Fruit fly (Drosophila melanogaster) S2 (cell line): ENCODE measurements around the gene CG31272.

ENCODE experiments used
- CG8478 ChIP-seq: fragments of >200 bp; optimal IDR thresholded peaks from 2 replicates; lab custom pipeline; 2018
- CTCF ChIP-seq, 2 experiments: fragments of >200 bp; optimal IDR thresholded peaks; 2 replicates each; lab custom pipeline; 2018

- TF ChIP-seq CG8478 (lab: Kevin White, UChicago), result no peak
- TF ChIP-seq CTCF (optimal IDR thresholded peaks at IDR 0.05; lab: Kevin White, UChicago), result no peak
These were observed 33.4 kb upstream of the CG31272 start, which contains the start of gene CG14687 for dm6 chr3R:10792604-10793003.
